Fruit fly (Drosophila melanogaster) whole organism, embryonic: ENCODE results near the gene cno.

Experiments used
- Abd-B ChIP-seq: fragments of 200-800 bp; sonication (Bioruptor generic); optimal IDR thresholded peaks from 2 replicates; lab custom pipeline; 2018; ENCODE audit warnings: missing biosample characterization, mild to moderate bottlenecking, missing genetic modification characterization, moderate library complexity
- Adf1 ChIP-seq: fragments of 200-800 bp; sonication (Bioruptor generic); IDR thresholded peaks from 2 replicates; pipeline ENCODE4 v1.3.6; 2022; ENCODE audit warnings: missing biosample characterization, missing genetic modification characterization
- Atf-2 ChIP-seq: fragments of 200-800 bp; sonication (Bioruptor generic); optimal IDR thresholded peaks from 2 replicates; lab custom pipeline; 2016; ENCODE audit warnings: missing biosample characterization, missing genetic modification characterization
- BtbVII ChIP-seq: fragments of 200-800 bp; sonication (Bioruptor generic); optimal IDR thresholded peaks from 3 replicates; lab custom pipeline; 2017; ENCODE audit warnings: missing biosample characterization, mild to moderate bottlenecking, missing genetic modification characterization
- CG10959 ChIP-seq: fragments of 200-800 bp; sonication (Bioruptor generic); IDR thresholded peaks from 2 replicates; pipeline ENCODE4 v1.3.6; 2022; ENCODE audit warnings: missing biosample characterization, missing genetic modification characterization
- CG11723 ChIP-seq: fragments of 200-800 bp; sonication (Bioruptor generic); optimal IDR thresholded peaks from 2 replicates; lab custom pipeline; 2017; ENCODE audit warnings: missing biosample characterization, mild to moderate bottlenecking, missing genetic modification characterization
- CG1233 ChIP-seq: fragments of 200-800 bp; sonication (Bioruptor generic); optimal IDR thresholded peaks from 4 replicates; lab custom pipeline; 2018; ENCODE audit warnings: missing biosample characterization, mild to moderate bottlenecking, missing genetic modification characterization
- CG12769 ChIP-seq: fragments of 200-800 bp; sonication (Bioruptor generic); optimal IDR thresholded peaks from 2 replicates; lab custom pipeline; 2019; ENCODE audit warnings: missing biosample characterization, mild to moderate bottlenecking, missing genetic modification characterization, moderate library complexity
- CG14667 ChIP-seq: fragments of 200-800 bp; sonication (Bioruptor generic); IDR thresholded peaks from 2 replicates; pipeline ENCODE4 v1.3.6; 2022; ENCODE audit warnings: missing biosample characterization, missing genetic modification characterization
- CG14860 ChIP-seq: fragments of 200-800 bp; sonication (Bioruptor generic); IDR thresholded peaks from 3 replicates; pipeline ENCODE4 v1.3.6; 2022; ENCODE audit warnings: missing biosample characterization, missing genetic modification characterization; ENCODE audit not compliant: partially characterized antibody
- CG17359 ChIP-seq: fragments of 200-800 bp; sonication (Bioruptor generic); optimal IDR thresholded peaks from 3 replicates; lab custom pipeline; 2018; ENCODE audit warnings: missing biosample characterization, mild to moderate bottlenecking, missing genetic modification characterization, moderate library complexity
- CG17802 ChIP-seq: fragments of 200-800 bp; sonication (Bioruptor generic); optimal IDR thresholded peaks from 2 replicates; lab custom pipeline; 2018; ENCODE audit warnings: missing biosample characterization, mild to moderate bottlenecking, missing genetic modification characterization, moderate library complexity
- CG18011 ChIP-seq: fragments of 200-800 bp; sonication (Bioruptor generic); optimal IDR thresholded peaks from 2 replicates; lab custom pipeline; 2017; ENCODE audit warnings: missing biosample characterization, missing genetic modification characterization, mild to moderate bottlenecking, moderate library complexity, missing genotype
- CG18262 ChIP-seq: fragments of 200-800 bp; optimal IDR thresholded peaks from 3 replicates; lab custom pipeline; 2019; ENCODE audit warnings: missing biosample characterization, mild to moderate bottlenecking, missing genetic modification characterization, moderate library complexity
- CG2889 ChIP-seq: fragments of 200-800 bp; sonication (Bioruptor generic); IDR thresholded peaks from 3 replicates; pipeline ENCODE4 v1.3.6; 2022; ENCODE audit warnings: missing biosample characterization, missing genetic modification characterization
- CG4617 ChIP-seq: fragments of 200-800 bp; sonication (Bioruptor generic); optimal IDR thresholded peaks from 3 replicates; lab custom pipeline; 2016; ENCODE audit warnings: missing biosample characterization, missing genetic modification characterization, borderline replicate concordance
- CG5180 ChIP-seq: fragments of 200-800 bp; sonication (Bioruptor generic); optimal IDR thresholded peaks from 3 replicates; lab custom pipeline; 2017; ENCODE audit warnings: missing biosample characterization, missing genetic modification characterization, mild to moderate bottlenecking, moderate library complexity, missing genetic modification reagents
- CG7271 ChIP-seq: fragments of 200-800 bp; sonication (Bioruptor generic); optimal IDR thresholded peaks from 2 replicates; lab custom pipeline; 2018; ENCODE audit warnings: missing biosample characterization, mild to moderate bottlenecking, missing genetic modification characterization, moderate library complexity
- D ChIP-seq, 2 experiments: fragments of 200-800 bp in 1 of 2; fragments of >200 bp in 1 of 2; sonication (Bioruptor generic) in 1 of 2; optimal IDR thresholded peaks; 2 replicates in 1 of 2; 3 replicates in 1 of 2; lab custom pipeline; 2017; ENCODE audit warnings: mild to moderate bottlenecking in 1 of 2, missing biosample characterization in 1 of 2, missing genetic modification characterization in 1 of 2, missing genetic modification reagents in 1 of 2
- Gsc ChIP-seq: fragments of 200-800 bp; sonication (Bioruptor generic); IDR thresholded peaks from 2 replicates; pipeline ENCODE4 v1.3.6; 2022; ENCODE audit warnings: missing biosample characterization, missing genetic modification characterization
- HLHmδ ChIP-seq: fragments of 200-800 bp; sonication (Bioruptor generic); optimal IDR thresholded peaks from 2 replicates; lab custom pipeline; 2018; ENCODE audit warnings: missing biosample characterization, mild to moderate bottlenecking, missing genetic modification characterization, moderate library complexity
- Kr ChIP-seq: fragments of 200-800 bp; sonication (Bioruptor generic); optimal IDR thresholded peaks from 2 replicates; lab custom pipeline; 2017; ENCODE audit warnings: missing biosample characterization, mild to moderate bottlenecking, missing genetic modification characterization
- Mad ChIP-seq: fragments of 200-800 bp; sonication (Bioruptor generic); optimal IDR thresholded peaks from 2 replicates; lab custom pipeline; 2016; ENCODE audit warnings: missing biosample characterization, missing genetic modification characterization
- Sox102F ChIP-seq: fragments of 200-800 bp; sonication (Bioruptor generic); optimal IDR thresholded peaks from 2 replicates; lab custom pipeline; 2018; ENCODE audit warnings: missing biosample characterization, mild to moderate bottlenecking, missing genetic modification characterization, moderate library complexity
- Spps ChIP-seq: fragments of 200-800 bp; sonication (Bioruptor generic); optimal IDR thresholded peaks from 2 replicates; lab custom pipeline; 2018; ENCODE audit warnings: missing biosample characterization, mild to moderate bottlenecking, missing genetic modification characterization
- Sry-δ ChIP-seq: fragments of 200-800 bp; sonication (Bioruptor generic); optimal IDR thresholded peaks from 2 replicates; lab custom pipeline; 2016; ENCODE audit warnings: missing biosample characterization, missing genetic modification characterization
- Tbp ChIP-seq: fragments of >200 bp; optimal IDR thresholded peaks from 2 replicates; lab custom pipeline; 2018; ENCODE audit warnings: missing biosample characterization, missing genetic modification characterization
- bab2 ChIP-seq: fragments of 200-800 bp; sonication (Bioruptor generic); optimal IDR thresholded peaks from 2 replicates; lab custom pipeline; 2016; ENCODE audit warnings: missing biosample characterization, missing genetic modification characterization
- bcd ChIP-seq: fragments of 200-800 bp; sonication (Bioruptor generic); optimal IDR thresholded peaks from 2 replicates; lab custom pipeline; 2017; ENCODE audit warnings: missing biosample characterization, mild to moderate bottlenecking, missing genetic modification characterization
- chn ChIP-seq: fragments of 200-800 bp; sonication (Bioruptor generic); optimal IDR thresholded peaks from 2 replicates; lab custom pipeline; 2016; ENCODE audit warnings: missing biosample characterization, missing genetic modification characterization
- corto ChIP-seq: fragments of 200-800 bp; sonication (Bioruptor generic); optimal IDR thresholded peaks from 2 replicates; lab custom pipeline; 2016; ENCODE audit warnings: missing biosample characterization, mild to moderate bottlenecking, missing genetic modification characterization, moderate library complexity
- croc ChIP-seq: fragments of 200-800 bp; sonication (Bioruptor generic); conservative IDR thresholded peaks from 3 replicates; pipeline ENCODE4 v1.3.6; 2022; ENCODE audit warnings: missing biosample characterization, missing genetic modification characterization
- crp ChIP-seq, 2 experiments: fragments of 200-800 bp; sonication (Bioruptor generic); optimal IDR thresholded peaks; 2 replicates in 1 of 2; 3 replicates in 1 of 2; lab custom pipeline; 2017; ENCODE audit warnings: missing biosample characterization in 2 of 2, missing genetic modification characterization in 2 of 2, mild to moderate bottlenecking in 1 of 2, moderate library complexity in 1 of 2
- dm ChIP-seq: fragments of 200-800 bp; sonication (Bioruptor generic); optimal IDR thresholded peaks from 3 replicates; lab custom pipeline; 2016; ENCODE audit warnings: missing biosample characterization, missing genetic modification characterization
- dmrt11E ChIP-seq: fragments of 200-800 bp; sonication (Bioruptor generic); optimal IDR thresholded peaks from 3 replicates; lab custom pipeline; 2018; ENCODE audit warnings: missing biosample characterization, mild to moderate bottlenecking, missing genetic modification characterization, moderate library complexity
- emc ChIP-seq: fragments of 200-800 bp; sonication (Bioruptor generic); optimal IDR thresholded peaks from 2 replicates; lab custom pipeline; 2016; ENCODE audit warnings: missing biosample characterization, missing genetic modification characterization
- exex ChIP-seq: fragments of 200-800 bp; sonication (Bioruptor generic); optimal IDR thresholded peaks from 4 replicates; lab custom pipeline; 2018; ENCODE audit warnings: missing biosample characterization, mild to moderate bottlenecking, missing genetic modification characterization, moderate library complexity
- fd3F ChIP-seq: fragments of 200-800 bp; sonication (Bioruptor generic); optimal IDR thresholded peaks from 2 replicates; lab custom pipeline; 2018; ENCODE audit warnings: missing biosample characterization, mild to moderate bottlenecking, missing genetic modification characterization, moderate library complexity
- fru ChIP-seq: fragments of >200 bp; optimal IDR thresholded peaks from 2 replicates; lab custom pipeline; 2017
- h ChIP-seq: fragments of >200 bp; optimal IDR thresholded peaks from 2 replicates; lab custom pipeline; 2017
- hbn ChIP-seq: fragments of 200-800 bp; sonication (Bioruptor generic); IDR thresholded peaks from 2 replicates; pipeline ENCODE4 v1.3.6; 2022; ENCODE audit warnings: missing biosample characterization, missing genetic modification characterization; ENCODE audit not compliant: partially characterized antibody
- jumu ChIP-seq: fragments of 200-800 bp; sonication (Bioruptor generic); optimal IDR thresholded peaks from 3 replicates; lab custom pipeline; 2016; ENCODE audit warnings: missing biosample characterization, missing genetic modification characterization
- peb ChIP-seq: fragments of 200-800 bp; sonication (Bioruptor generic); IDR thresholded peaks from 2 replicates; pipeline ENCODE4 v1.3.6; 2022; ENCODE audit warnings: missing biosample characterization, missing genetic modification characterization
- sens ChIP-seq: fragments of 200-800 bp; sonication (Bioruptor generic); peaks from one replicate; lab custom pipeline; 2016; ENCODE audit warnings: missing biosample characterization, missing genetic modification characterization
- shn ChIP-seq: fragments of 200-800 bp; sonication (Bioruptor generic); optimal IDR thresholded peaks from 3 replicates; lab custom pipeline; 2016; ENCODE audit warnings: missing biosample characterization, missing genetic modification characterization
- slou ChIP-seq: fragments of 200-800 bp; sonication (Bioruptor generic); optimal IDR thresholded peaks from 3 replicates; lab custom pipeline; 2016; ENCODE audit warnings: missing biosample characterization, missing genetic modification characterization
- tgo ChIP-seq: fragments of 200-800 bp; sonication (Bioruptor generic); IDR thresholded peaks from 3 replicates; pipeline ENCODE4 v1.3.6; 2022; ENCODE audit warnings: missing biosample characterization, missing genetic modification characterization
- unpg ChIP-seq: fragments of 200-800 bp; sonication (Bioruptor generic); optimal IDR thresholded peaks from 3 replicates; lab custom pipeline; 2018; ENCODE audit warnings: missing biosample characterization, mild to moderate bottlenecking, missing genetic modification characterization, moderate library complexity
- zf30C ChIP-seq: fragments of 200-800 bp; sonication (Bioruptor generic); optimal IDR thresholded peaks from 3 replicates; lab custom pipeline; 2018; ENCODE audit warnings: missing biosample characterization, mild to moderate bottlenecking, missing genetic modification characterization
- zfh1 ChIP-seq: fragments of 200-800 bp; sonication (Bioruptor generic); IDR thresholded peaks from 3 replicates; pipeline ENCODE4 v1.3.6; 2022; ENCODE audit warnings: missing biosample characterization, missing genetic modification characterization

Gene cno

dm6 chr3R:5251243-5251865 is 34.1 kb upstream of the cno start, which contains the start of gene CtsF (continued):
- TF ChIP-seq unpg (GFP tag; lab: Kevin White, UChicago), result peak; percentile 3
- no peak for TF ChIP-seq CG10959 (GFP tag; lab: Robert Waterston, UW)
- no peak for TF ChIP-seq CG14667 (GFP tag; lab: Robert Waterston, UW)
- no peak for TF ChIP-seq CG11723 (GFP tag; lab: Kevin White, UChicago)
- peak; percentile 98 for TF ChIP-seq Sry-δ
- no peak for TF ChIP-seq Abd-B
- TF ChIP-seq h, result no peak
- TF ChIP-seq Sox102F (GFP tag; lab: Kevin White, UChicago), result peak; percentile 7
- peak; percentile 67 for TF ChIP-seq Adf1
- no peak for TF ChIP-seq shn (GFP tag; lab: Kevin White, UChicago)
- no peak for TF ChIP-seq CG18011 (GFP tag; lab: Kevin White, UChicago)
- TF ChIP-seq peb, result no peak
- TF ChIP-seq HLHmδ (GFP tag; lab: Kevin White, UChicago), result no peak
- peak; percentile 98 for TF ChIP-seq hbn (GFP tag; lab: Robert Waterston, UW)
- no peak for TF ChIP-seq fd3F (GFP tag; lab: Kevin White, UChicago)
- peak in 1 of 2 experiments; percentile 67 for TF ChIP-seq crp (GFP tag; optimal IDR thresholded peaks at IDR 0.05; lab: Kevin White, UChicago)
- no peak for TF ChIP-seq Tbp (GFP tag; lab: Kevin White, UChicago)
- TF ChIP-seq Atf-2 (GFP tag; lab: Kevin White, UChicago), result no peak
- peak; percentile 14 for TF ChIP-seq jumu (GFP tag; lab: Kevin White, UChicago)
- peak; percentile 84 for TF ChIP-seq CG12769 (tag; lab: Kevin White, UChicago)
- no peak for TF ChIP-seq slou
- TF ChIP-seq Mad (GFP tag; lab: Kevin White, UChicago), result no peak
- no peak for TF ChIP-seq bcd (GFP tag; lab: Kevin White, UChicago)
- no peak for TF ChIP-seq CG7271
- TF ChIP-seq CG2889 (GFP tag; lab: Robert Waterston, UW), result no peak
- TF ChIP-seq D (optimal IDR thresholded peaks at IDR 0.05; lab: Kevin White, UChicago), result peak; percentile 71
- TF ChIP-seq D (GFP tag; optimal IDR thresholded peaks at IDR 0.05; lab: Kevin White, UChicago), result no peak
- no peak for TF ChIP-seq Gsc
- TF ChIP-seq CG1233 (GFP tag; lab: Kevin White, UChicago), result peak; percentile 38
- TF ChIP-seq chn, result peak; percentile 15
- no peak for TF ChIP-seq tgo (GFP tag; lab: Robert Waterston, UW)
- no peak for TF ChIP-seq CG5180 (GFP tag; lab: Kevin White, UChicago)
- no peak for TF ChIP-seq CG17802 (tag; lab: Kevin White, UChicago)
- TF ChIP-seq CG14860 (GFP tag; lab: Robert Waterston, UW), result peak; percentile 100
- TF ChIP-seq exex, result no peak
- no peak for TF ChIP-seq fru (lab: Kevin White, UChicago)
- no peak for TF ChIP-seq bab2 (GFP tag; lab: Kevin White, UChicago)
- no peak for TF ChIP-seq zfh1
- peak; percentile 38 for TF ChIP-seq sens
- no peak for TF ChIP-seq dmrt11E (tag; lab: Kevin White, UChicago)
- TF ChIP-seq croc (GFP tag; lab: Robert Waterston, UW), result no peak
- no peak for TF ChIP-seq CG18262 (tag; lab: Kevin White, UChicago)
- TF ChIP-seq corto (GFP tag; lab: Kevin White, UChicago), result no peak
- TF ChIP-seq Kr (GFP tag; lab: Kevin White, UChicago), result no peak
- TF ChIP-seq zf30C, result no peak
- no peak for TF ChIP-seq BtbVII (GFP tag; lab: Kevin White, UChicago)
- no peak for TF ChIP-seq Spps (tag; lab: Kevin White, UChicago)
- TF ChIP-seq CG4617 (GFP tag; lab: Kevin White, UChicago), result peak; percentile 57
- peak; percentile 29 for TF ChIP-seq dm
- TF ChIP-seq emc (GFP tag; lab: Kevin White, UChicago), result no peak
- no peak for TF ChIP-seq CG17359
